Fruit fly (Drosophila melanogaster): ENCODE results near the gene Mkp.
A peak's percentile ranks its signal among the peaks of the same experiment; 100 is the strongest.

Gene Mkp

dm6 chr3L:223019-223902 lies 38.9 kb upstream of the Mkp start, which contains the start of the genes pyx and CG33229 (continued):
- TF ChIP-seq CHES-1-like (GFP tag; optimal IDR thresholded peaks at IDR 0.05) (peak; percentile 85), CG5245 (GFP tag; optimal IDR thresholded peaks at IDR 0.05) (peak; percentile 41), schlank (tag; optimal IDR thresholded peaks at IDR 0.05) (peak; percentile 73), CG3163 (GFP tag; optimal IDR thresholded peaks at IDR 0.05) (peak; percentile 16), CG11247 (GFP tag; IDR thresholded peaks at IDR 0.05) (peak; percentile 68), CG2199 (GFP tag; IDR thresholded peaks at IDR 0.05) (0 out of 3 replicates have a peak, but pooled peaks have one; percentile 57), Doc3 (GFP tag; IDR thresholded peaks at IDR 0.05; ENCODE audit: partially characterized antibody) (no peak), org-1 (GFP tag; optimal IDR thresholded peaks at IDR 0.05) (peak; percentile 64), CG32767 (GFP tag; IDR thresholded peaks at IDR 0.05) (peak; percentile 8; the same call in 1 of the 2 replicates), inv (GFP tag; IDR thresholded peaks at IDR 0.05; ENCODE audit: partially characterized antibody) (no peak), tap (tag; optimal IDR thresholded peaks at IDR 0.05) (peak; percentile 62), bbx (GFP tag; IDR thresholded peaks at IDR 0.05; ENCODE audit: partially characterized antibody) (no peak), sr (GFP tag; IDR thresholded peaks at IDR 0.05) (no peak), HHEX (GFP tag; optimal IDR thresholded peaks at IDR 0.05) (peak; percentile 81), CG11696 (GFP tag; IDR thresholded peaks at IDR 0.05) (peak; percentile 71), Dip3 (GFP tag; optimal IDR thresholded peaks at IDR 0.05) (peak; percentile 87), eve (GFP tag; optimal IDR thresholded peaks at IDR 0.05) (no peak), BtbVII (GFP tag; optimal IDR thresholded peaks at IDR 0.05) (peak; percentile 62), CG4282 (GFP tag; optimal IDR thresholded peaks at IDR 0.05) (no peak), nmo (GFP tag; optimal IDR thresholded peaks at IDR 0.05) (peak; percentile 91), CG11560 (tag; IDR thresholded peaks at IDR 0.05) (peak; percentile 71; the same call in 1 of the 3 replicates), TFAM (GFP tag; optimal IDR thresholded peaks at IDR 0.05) (peak; percentile 31), CG8290 (GFP tag; optimal IDR thresholded peaks at IDR 0.05) (peak; percentile 76), CG8290 (tag; optimal IDR thresholded peaks at IDR 0.05) (peak in 1 of 2 experiments; percentile 90), CG17912 (GFP tag; optimal IDR thresholded peaks at IDR 0.05) (peak; percentile 67), repo (GFP tag; optimal IDR thresholded peaks at IDR 0.05) (peak; percentile 57), CG1024 (GFP tag; IDR thresholded peaks at IDR 0.05) (peak; percentile 55; the same call in 1 of the 2 replicates), trh (GFP tag; optimal IDR thresholded peaks at IDR 0.05) (peak; percentile 59), CG13624 (GFP tag; optimal IDR thresholded peaks at IDR 0.05) (peak; percentile 71), btn (GFP tag; optimal IDR thresholded peaks at IDR 0.05) (peak; percentile 35), gro (GFP tag; optimal IDR thresholded peaks at IDR 0.05) (peak; percentile 75), zen2 (GFP tag; IDR thresholded peaks at IDR 0.05; ENCODE audit: partially characterized antibody) (no peak), oc (tag; optimal IDR thresholded peaks at IDR 0.05) (peak; percentile 72), HLHmδ (GFP tag; optimal IDR thresholded peaks at IDR 0.05) (no peak), Dad (GFP tag; optimal IDR thresholded peaks at IDR 0.05) (peak; percentile 55), kni (GFP tag; optimal IDR thresholded peaks at IDR 0.05) (peak; percentile 29), abd-A (tag; optimal IDR thresholded peaks at IDR 0.05) (no peak), Abd-B (GFP tag; optimal IDR thresholded peaks at IDR 0.05) (peak; percentile 91), D19B (GFP tag; optimal IDR thresholded peaks at IDR 0.05) (peak; percentile 78), CG18476 (GFP tag; optimal IDR thresholded peaks at IDR 0.05) (peak; percentile 100), CG15479 (GFP tag; optimal IDR thresholded peaks at IDR 0.05) (no peak), CG7839 (tag; optimal IDR thresholded peaks at IDR 0.05) (peak; percentile 87), trem (tag; optimal IDR thresholded peaks at IDR 0.05) (peak; percentile 33), stc (GFP tag; IDR thresholded peaks at IDR 0.05) (peak; percentile 72), CG10209 (GFP tag; optimal IDR thresholded peaks at IDR 0.05) (peak; percentile 85), CG15601 (tag; optimal IDR thresholded peaks at IDR 0.05) (peak; percentile 70), dati (GFP tag; IDR thresholded peaks at IDR 0.05) (no peak), NC2β (GFP tag; optimal IDR thresholded peaks at IDR 0.05) (peak; percentile 53), CG10321 (GFP tag; IDR thresholded peaks at IDR 0.05) (peak; percentile 5; the same call in 1 of the 2 replicates)

Measured in whole organism, embryonic.